Worm (Caenorhabditis elegans): Measurements from ENCODE around the gene F08D12.3.

F08D12.3 gene

ce11 chrII:2742251-2742650, 37.1 kb upstream of the F08D12.3 start, which contains the start of gene T05A8.7:
T05A8.7 (minus strand) TSS chrII:2742351.
- no peak for TF ChIP-seq ZK185.1 (tag; optimal IDR thresholded peaks at IDR 0.05; ENCODE audit: poor library complexity, severe bottlenecking)
- no peak for TF ChIP-seq F57A8.1 (GFP tag; optimal IDR thresholded peaks at IDR 0.05)
- TF ChIP-seq D2030.7 (GFP tag; IDR thresholded peaks at IDR 0.05), result no peak
- no peak for TF ChIP-seq F52B5.7 (tag; optimal IDR thresholded peaks at IDR 0.05)
- no peak for TF ChIP-seq athp-1 (tag; optimal IDR thresholded peaks at IDR 0.05)
- TF ChIP-seq F22D6.2 (tag; optimal IDR thresholded peaks at IDR 0.05), result no peak

ce11 chrII:2747956-2748621, 31.3 kb upstream of the F08D12.3 start:
- no peak for TF ChIP-seq nfyb-1 (GFP tag; IDR thresholded peaks at IDR 0.05)
- TF ChIP-seq madf-6 (GFP tag; IDR thresholded peaks at IDR 0.05), result no peak
- TF ChIP-seq nhr-90 (tag; optimal IDR thresholded peaks at IDR 0.05), result no peak
- no peak for TF ChIP-seq efl-1 (GFP tag; optimal IDR thresholded peaks at IDR 0.05)
- TF ChIP-seq K12H6.12 (tag; optimal IDR thresholded peaks at IDR 0.05), result peak; percentile 23
- TF ChIP-seq fkh-3 (tag; optimal IDR thresholded peaks at IDR 0.05), result no peak
- TF ChIP-seq F37B4.10 (GFP tag; IDR thresholded peaks at IDR 0.05), result no peak
- TF ChIP-seq nfya-1 (tag; optimal IDR thresholded peaks at IDR 0.05; ENCODE audit: borderline replicate concordance, insufficient read depth), result no peak
- no peak for TF ChIP-seq F22D6.2 (tag; optimal IDR thresholded peaks at IDR 0.05)
- TF ChIP-seq let-526 (GFP tag; IDR thresholded peaks at IDR 0.05), result no peak
- 0 out of 2 replicates have a peak, but pooled peaks have one; percentile 37 for TF ChIP-seq mcd-1 (GFP tag; IDR thresholded peaks at IDR 0.05)
- TF ChIP-seq egrh-3 (GFP tag; IDR thresholded peaks at IDR 0.05), result no peak
- no peak for TF ChIP-seq D2030.7 (GFP tag; IDR thresholded peaks at IDR 0.05)
- TF ChIP-seq unc-62 (GFP tag; optimal IDR thresholded peaks at IDR 0.05), result no peak
- no peak for TF ChIP-seq F57A8.1 (GFP tag; optimal IDR thresholded peaks at IDR 0.05)
- no peak for TF ChIP-seq Y67H2A.10 (GFP tag; conservative IDR thresholded peaks at IDR 0.05)
- no peak for TF ChIP-seq dpff-1 (tag; optimal IDR thresholded peaks at IDR 0.05)
- no peak for TF ChIP-seq Y95B8A.8 (GFP tag; IDR thresholded peaks at IDR 0.05)
- TF ChIP-seq atf-7 (tag; optimal IDR thresholded peaks at IDR 0.05), result no peak
- no peak for TF ChIP-seq aptf-3 (GFP tag; IDR thresholded peaks at IDR 0.05)
- TF ChIP-seq hlh-26 (GFP tag; conservative IDR thresholded peaks at IDR 0.05), result no peak
- no peak for TF ChIP-seq T26A5.8 (tag; optimal IDR thresholded peaks at IDR 0.05)
- TF ChIP-seq ceh-91 (GFP tag; IDR thresholded peaks at IDR 0.05), result no peak
- peak; percentile 2 for TF ChIP-seq attf-5 (GFP tag; optimal IDR thresholded peaks at IDR 0.05)
- no peak for TF ChIP-seq Y79H2A.3 (GFP tag; conservative IDR thresholded peaks at IDR 0.05)
- TF ChIP-seq him-1 (tag; optimal IDR thresholded peaks at IDR 0.05), result no peak
- no peak for TF ChIP-seq lir-1 (GFP tag; conservative IDR thresholded peaks at IDR 0.05)
- TF ChIP-seq tbp1 (GFP tag; optimal IDR thresholded peaks at IDR 0.05), result no peak
- peak; percentile 57; the same call in 1 of the 2 replicates for TF ChIP-seq hmg-1.2 (GFP tag; IDR thresholded peaks at IDR 0.05)
- no peak for TF ChIP-seq nhr-120 (GFP tag; IDR thresholded peaks at IDR 0.05)
- no peak for TF ChIP-seq akir-1 (GFP tag; optimal IDR thresholded peaks at IDR 0.05)
- TF ChIP-seq madf-8 (GFP tag; conservative IDR thresholded peaks at IDR 0.05), result no peak
- no peak for TF ChIP-seq sea-2 (GFP tag; IDR thresholded peaks at IDR 0.05)
- TF ChIP-seq athp-1 (tag; optimal IDR thresholded peaks at IDR 0.05), result no peak
- no peak for TF ChIP-seq ets-4 (GFP tag; optimal IDR thresholded peaks at IDR 0.05)
- no peak for TF ChIP-seq ekl-4 (GFP tag; IDR thresholded peaks at IDR 0.05)
- no peak for TF ChIP-seq Y56A3A.18 (GFP tag; IDR thresholded peaks at IDR 0.05)
- TF ChIP-seq madf-10 (tag; optimal IDR thresholded peaks at IDR 0.05), result no peak
- no peak for TF ChIP-seq Y53F4B.3 (GFP tag; IDR thresholded peaks at IDR 0.05)
- peak; percentile 46; the same call in 1 of the 2 replicates for TF ChIP-seq zfh-2 (GFP tag; conservative IDR thresholded peaks at IDR 0.05)
- TF ChIP-seq B0261.1 (tag; optimal IDR thresholded peaks at IDR 0.05), result no peak
- no peak for TF ChIP-seq ztf-3 (GFP tag; optimal IDR thresholded peaks at IDR 0.05)
- TF ChIP-seq snpc-3.4 (tag; optimal IDR thresholded peaks at IDR 0.05), result no peak
- TF ChIP-seq chd-7 (tag; optimal IDR thresholded peaks at IDR 0.05), result no peak

Data from whole organism, young adult.